Worm (Caenorhabditis elegans): ENCODE data around the gene ipla-1.

- TF ChIP-seq skn-1 (tag; optimal IDR thresholded peaks at IDR 0.05): no peak
- no peak for TF ChIP-seq set-16 (GFP tag; IDR thresholded peaks at IDR 0.05)
- TF ChIP-seq snpc-1.2 (GFP tag; IDR thresholded peaks at IDR 0.05): 0 out of 2 replicates have a peak, but pooled peaks have one; percentile 9
- no peak for TF ChIP-seq sdz-12 (GFP tag; optimal IDR thresholded peaks at IDR 0.05)
- TF ChIP-seq lsy-2 (tag; optimal IDR thresholded peaks at IDR 0.05): no peak
Observed at ce11 chrII:4565205-4565604, 36.0 kb downstream of the ipla-1 start.
